Fruit fly (Drosophila melanogaster) whole organism, pupa: Measurements from ENCODE around the gene CG7953.

Experiments used
- CG15710 ChIP-seq: fragments of 200-800 bp; sonication (Bioruptor generic); optimal IDR thresholded peaks from 2 replicates; lab custom pipeline; 2018; ENCODE audit warnings: missing biosample characterization, mild to moderate bottlenecking, missing genetic modification characterization, moderate library complexity
- Ets98B ChIP-seq: fragments of 200-800 bp; sonication (Bioruptor generic); IDR thresholded peaks from 2 replicates; pipeline ENCODE4 v1.3.6; 2022; ENCODE audit warnings: missing biosample characterization, missing genetic modification characterization

- TF ChIP-seq Ets98B (GFP tag; lab: Robert Waterston, UW) (no peak), CG15710 (no peak)
These were observed 25.4 kb downstream of the CG7953 start for dm6 chr2L:13873147-13873546.
